Worm (Caenorhabditis elegans) whole organism, late embryonic: Measurements from ENCODE around the gene pas-7.

Experiments
- C08G9.2 ChIP-seq: sonication (generic microtip); optimal IDR thresholded peaks from 2 replicates; lab custom pipeline; 2016; ENCODE audit warnings: mild to moderate bottlenecking, missing genetic modification characterization, moderate library complexity, missing compliant biosample characterization
- F13H6.1 ChIP-seq: sonication (generic microtip); optimal IDR thresholded peaks from 2 replicates; lab custom pipeline; 2016; ENCODE audit warnings: missing genetic modification characterization, missing compliant biosample characterization
- K02D7.2 ChIP-seq: sonication (generic microtip); optimal IDR thresholded peaks from 2 replicates; lab custom pipeline; 2017; ENCODE audit warnings: mild to moderate bottlenecking, missing genetic modification characterization, missing compliant biosample characterization
- T23F11.4 ChIP-seq: fragments of 200-800 bp; sonication (Bioruptor generic); optimal IDR thresholded peaks from 2 replicates; lab custom pipeline; 2018; ENCODE audit warnings: mild to moderate bottlenecking, missing genetic modification characterization, missing compliant biosample characterization
- Y22D7AL.16 ChIP-seq: sonication (generic microtip); optimal IDR thresholded peaks from 2 replicates; lab custom pipeline; 2016; ENCODE audit warnings: missing genetic modification characterization, missing compliant biosample characterization
- ahr-1 ChIP-seq: sonication (generic microtip); optimal IDR thresholded peaks from 2 replicates; lab custom pipeline; 2016; ENCODE audit warnings: missing genetic modification characterization, missing compliant biosample characterization
- ama-1 ChIP-seq: fragments of 150-350 bp; optimal IDR thresholded peaks from 2 replicates; lab custom pipeline; 2014
- ceh-14 ChIP-seq: sonication (generic microtip); optimal IDR thresholded peaks from 2 replicates; lab custom pipeline; 2016; ENCODE audit warnings: missing genotype, missing genetic modification characterization, missing compliant biosample characterization
- ceh-18 ChIP-seq: sonication (generic microtip); optimal IDR thresholded peaks from 2 replicates; lab custom pipeline; 2016; ENCODE audit warnings: missing genetic modification characterization, missing compliant biosample characterization
- ceh-19 ChIP-seq: fragments of 200-800 bp; sonication (Bioruptor generic); optimal IDR thresholded peaks from 2 replicates; lab custom pipeline; 2018; ENCODE audit warnings: mild to moderate bottlenecking, missing genetic modification characterization, missing compliant biosample characterization
- ceh-22 ChIP-seq: sonication (generic microtip); optimal IDR thresholded peaks from 2 replicates; lab custom pipeline; 2017; ENCODE audit warnings: missing biosample characterization, missing genetic modification characterization
- ceh-31 ChIP-seq: sonication (generic microtip); optimal IDR thresholded peaks from 2 replicates; lab custom pipeline; 2016; ENCODE audit warnings: missing genetic modification characterization, missing compliant biosample characterization
- ceh-34 ChIP-seq: sonication (generic microtip); optimal IDR thresholded peaks from 2 replicates; lab custom pipeline; 2016; ENCODE audit warnings: mild to moderate bottlenecking, missing genetic modification characterization, missing compliant biosample characterization
- ceh-48 ChIP-seq: sonication (generic microtip); optimal IDR thresholded peaks from 2 replicates; lab custom pipeline; 2016; ENCODE audit warnings: missing genetic modification characterization, inconsistent platforms, missing compliant biosample characterization
- ceh-6 ChIP-seq: fragments of 200-800 bp; sonication (Bioruptor generic); optimal IDR thresholded peaks from 2 replicates; lab custom pipeline; 2018; ENCODE audit warnings: mild to moderate bottlenecking, missing genetic modification characterization, missing compliant biosample characterization
- dve-1 ChIP-seq: sonication (generic microtip); optimal IDR thresholded peaks from 2 replicates; lab custom pipeline; 2017; ENCODE audit warnings: antibody characterized with exemption, mild to moderate bottlenecking, missing genetic modification characterization, missing compliant biosample characterization
- elt-2 ChIP-seq: sonication (generic microtip); optimal IDR thresholded peaks from 2 replicates; lab custom pipeline; 2016; ENCODE audit warnings: missing genetic modification reagents, missing genetic modification characterization, missing compliant biosample characterization
- ets-4 ChIP-seq: sonication (generic microtip); optimal IDR thresholded peaks from 2 replicates; lab custom pipeline; 2016; ENCODE audit warnings: missing genetic modification characterization, missing compliant biosample characterization
- fax-1 ChIP-seq: sonication (generic microtip); optimal IDR thresholded peaks from 2 replicates; lab custom pipeline; 2016; ENCODE audit warnings: missing genotype, missing genetic modification characterization, missing compliant biosample characterization
- fkh-10 ChIP-seq: fragments of 150-350 bp; optimal IDR thresholded peaks from 2 replicates; lab custom pipeline; 2014; ENCODE audit warnings: missing biosample characterization, missing genetic modification reagents, missing genetic modification characterization
- fkh-6 ChIP-seq: sonication (generic microtip); optimal IDR thresholded peaks from 2 replicates; lab custom pipeline; 2016; ENCODE audit warnings: missing genetic modification characterization, missing compliant biosample characterization
- gmeb-2 ChIP-seq: sonication (generic microtip); optimal IDR thresholded peaks from 2 replicates; lab custom pipeline; 2016; ENCODE audit warnings: missing genetic modification characterization, inconsistent platforms, missing compliant biosample characterization
- hlh-15 ChIP-seq: sonication (generic microtip); optimal IDR thresholded peaks from 2 replicates; lab custom pipeline; 2016; ENCODE audit warnings: missing genetic modification characterization, missing compliant biosample characterization
- hlh-6 ChIP-seq: sonication (generic microtip); optimal IDR thresholded peaks from 2 replicates; lab custom pipeline; 2016; ENCODE audit warnings: missing genotype, missing genetic modification characterization, missing compliant biosample characterization
- lim-6 ChIP-seq: sonication (generic microtip); optimal IDR thresholded peaks from 2 replicates; lab custom pipeline; 2016; ENCODE audit warnings: missing genetic modification characterization, missing compliant biosample characterization
- lin-11 ChIP-seq: fragments of 200-800 bp; sonication (Bioruptor generic); optimal IDR thresholded peaks from 2 replicates; lab custom pipeline; 2018; ENCODE audit warnings: mild to moderate bottlenecking, missing genetic modification characterization, missing compliant biosample characterization
- mec-3 ChIP-seq: sonication (generic microtip); optimal IDR thresholded peaks from 2 replicates; lab custom pipeline; 2016; ENCODE audit warnings: borderline replicate concordance, missing genetic modification characterization, missing compliant biosample characterization
- nhr-11 ChIP-seq: fragments of 150-350 bp; optimal IDR thresholded peaks from 2 replicates; lab custom pipeline; 2014; ENCODE audit warnings: missing biosample characterization, missing genetic modification characterization
- nhr-232 ChIP-seq: sonication (generic microtip); optimal IDR thresholded peaks from 2 replicates; lab custom pipeline; 2016; ENCODE audit warnings: missing genetic modification characterization, missing compliant biosample characterization
- odd-2 ChIP-seq: sonication (generic microtip); optimal IDR thresholded peaks from 2 replicates; lab custom pipeline; 2017; ENCODE audit warnings: antibody characterized with exemption, mild to moderate bottlenecking, missing genetic modification characterization, missing compliant biosample characterization
- pag-3 ChIP-seq: sonication (generic microtip); optimal IDR thresholded peaks from 2 replicates; lab custom pipeline; 2016; ENCODE audit warnings: missing compliant biosample characterization, missing genetic modification characterization, borderline replicate concordance
- pat-9 ChIP-seq: fragments of 200-800 bp; sonication (Bioruptor generic); optimal IDR thresholded peaks from 2 replicates; lab custom pipeline; 2018; ENCODE audit warnings: mild to moderate bottlenecking, missing genetic modification characterization, moderate library complexity, missing compliant biosample characterization
- pha-4 ChIP-seq: fragments of 150-350 bp; optimal IDR thresholded peaks from 2 replicates; lab custom pipeline; 2018; ENCODE audit warnings: missing biosample characterization, missing genetic modification reagents, missing genetic modification characterization
- ref-2 ChIP-seq: sonication (generic microtip); optimal IDR thresholded peaks from 2 replicates; lab custom pipeline; 2016; ENCODE audit warnings: missing genetic modification characterization, missing compliant biosample characterization
- rnt-1 ChIP-seq: sonication (generic microtip); optimal IDR thresholded peaks from 2 replicates; lab custom pipeline; 2016; ENCODE audit warnings: missing genetic modification characterization, missing compliant biosample characterization
- sox-4 ChIP-seq: sonication (generic microtip); optimal IDR thresholded peaks from 2 replicates; lab custom pipeline; 2017; ENCODE audit warnings: mild to moderate bottlenecking, missing genetic modification characterization, inconsistent platforms, missing compliant biosample characterization
- tbx-2 ChIP-seq: sonication (generic microtip); optimal IDR thresholded peaks from 2 replicates; lab custom pipeline; 2016; ENCODE audit warnings: missing genetic modification characterization, missing compliant biosample characterization
- unc-3 ChIP-seq, 2 experiments: fragments of 200-800 bp in 1 of 2; sonication (Bioruptor generic) in 1 of 2; sonication (generic microtip) in 1 of 2; conservative IDR thresholded peaks in 1 of 2; optimal IDR thresholded peaks in 1 of 2; 2 replicates each; pipeline versions ENCODE4 v1.3.6 to Lab custom; 2016 to 2022; ENCODE audit warnings: missing compliant biosample characterization in 2 of 2, missing genetic modification characterization in 2 of 2, missing genetic modification reagents in 1 of 2
- unc-42 ChIP-seq: sonication (generic microtip); optimal IDR thresholded peaks from 2 replicates; lab custom pipeline; 2016; ENCODE audit warnings: missing genotype, missing genetic modification characterization, missing compliant biosample characterization
- unc-86 ChIP-seq: sonication (generic microtip); optimal IDR thresholded peaks from 2 replicates; lab custom pipeline; 2016; ENCODE audit warnings: missing genetic modification characterization, missing compliant biosample characterization
- zip-5 ChIP-seq: sonication (generic microtip); optimal IDR thresholded peaks from 2 replicates; lab custom pipeline; 2016; ENCODE audit warnings: missing genetic modification characterization, missing compliant biosample characterization
- ztf-16 ChIP-seq: sonication (generic microtip); optimal IDR thresholded peaks from 2 replicates; lab custom pipeline; 2017; ENCODE audit warnings: missing genetic modification characterization, missing compliant biosample characterization

pas-7 gene

ce11 chrII:10105604-10106003 is 6.0 kb upstream of the pas-7 start, which contains the start of gene ZK945.4:
Gene ZK945.4, minus strand, starts transcription at chrII:10105704.
- TF ChIP-seq unc-42 (tag; lab: Kevin White, UChicago), result no peak
- TF ChIP-seq nhr-232 (tag; lab: Kevin White, UChicago), result no peak
- TF ChIP-seq fax-1 (tag; lab: Kevin White, UChicago), result no peak
- no peak for TF ChIP-seq unc-86 (tag; lab: Kevin White, UChicago)
- TF ChIP-seq gmeb-2 (tag; lab: Kevin White, UChicago), result no peak
- TF ChIP-seq ceh-22, result no peak
- no peak for TF ChIP-seq ztf-16 (tag; lab: Kevin White, UChicago)
- no peak for TF ChIP-seq odd-2 (tag; lab: Kevin White, UChicago)
- no peak for TF ChIP-seq tbx-2 (tag; lab: Kevin White, UChicago)
- TF ChIP-seq ceh-18 (tag; lab: Kevin White, UChicago), result no peak
- no peak for TF ChIP-seq ceh-31 (tag; lab: Kevin White, UChicago)
- no peak for TF ChIP-seq Y22D7AL.16
- TF ChIP-seq pat-9, result no peak
- no peak for TF ChIP-seq lim-6
- no peak for TF ChIP-seq hlh-15 (tag; lab: Kevin White, UChicago)
- no peak for TF ChIP-seq ceh-14
- TF ChIP-seq hlh-6 (tag; lab: Kevin White, UChicago), result no peak
- no peak for TF ChIP-seq ref-2 (tag; lab: Kevin White, UChicago)
- TF ChIP-seq mec-3 (tag; lab: Kevin White, UChicago), result no peak

ce11 chrII:10103212-10103611 is 3.6 kb upstream of the pas-7 start:
- TF ChIP-seq nhr-11 (no peak), dve-1 (tag; lab: Kevin White, UChicago) (no peak), sox-4 (tag; lab: Kevin White, UChicago) (no peak), fkh-10 (GFP tag; lab: Kevin White, UChicago) (no peak), ama-1 (lab: Kevin White, UChicago) (no peak), F13H6.1 (no peak), hlh-15 (tag; lab: Kevin White, UChicago) (no peak), zip-5 (tag; lab: Kevin White, UChicago) (no peak), pag-3 (tag; lab: Kevin White, UChicago) (no peak), elt-2 (tag; lab: Kevin White, UChicago) (no peak), ceh-22 (no peak), ceh-19 (GFP tag; lab: Kevin White, UChicago) (no peak), ets-4 (tag; lab: Kevin White, UChicago) (no peak), T23F11.4 (no peak), mec-3 (tag; lab: Kevin White, UChicago) (no peak)

- TF ChIP-seq K02D7.2 (tag; lab: Kevin White, UChicago) (no peak), unc-42 (tag; lab: Kevin White, UChicago) (no peak), ref-2 (tag; lab: Kevin White, UChicago) (no peak), lin-11 (no peak), rnt-1 (tag; lab: Kevin White, UChicago) (no peak), zip-5 (tag; lab: Kevin White, UChicago) (no peak), fkh-6 (tag; lab: Kevin White, UChicago) (no peak), ceh-6 (GFP tag; lab: Kevin White, UChicago) (no peak), ceh-31 (tag; lab: Kevin White, UChicago) (no peak), nhr-11 (no peak), C08G9.2 (tag; lab: Kevin White, UChicago) (no peak), ztf-16 (tag; lab: Kevin White, UChicago) (no peak), elt-2 (tag; lab: Kevin White, UChicago) (no peak), hlh-6 (tag; lab: Kevin White, UChicago) (no peak), pha-4 (tag; lab: Kevin White, UChicago) (no peak), ahr-1 (tag; lab: Kevin White, UChicago) (no peak), fkh-10 (GFP tag; lab: Kevin White, UChicago) (no peak), ceh-34 (tag; lab: Kevin White, UChicago) (no peak), unc-3 (GFP tag; conservative IDR thresholded peaks at IDR 0.05; lab: Robert Waterston, UW) (no peak), unc-3 (tag; optimal IDR thresholded peaks at IDR 0.05; lab: Kevin White, UChicago) (no peak), ceh-48 (tag; lab: Kevin White, UChicago) (no peak)
Observed at ce11 chrII:10099072-10099471, 582 bp downstream of the pas-7 start.
